Worm (Caenorhabditis elegans) whole organism, mixed stage, embryonic: ENCODE results near the gene aman-2.

Experiments
- snpc-4 ChIP-seq: fragments of 150-350 bp; optimal IDR thresholded peaks from 2 replicates; lab custom pipeline; 2014; ENCODE audit warnings: missing biosample characterization, missing genetic modification characterization
- unc-62 ChIP-seq: fragments of 150-350 bp; optimal IDR thresholded peaks from 2 replicates; lab custom pipeline; 2014; ENCODE audit warnings: missing biosample characterization, missing genetic modification reagents, missing genetic modification characterization

DNA sequence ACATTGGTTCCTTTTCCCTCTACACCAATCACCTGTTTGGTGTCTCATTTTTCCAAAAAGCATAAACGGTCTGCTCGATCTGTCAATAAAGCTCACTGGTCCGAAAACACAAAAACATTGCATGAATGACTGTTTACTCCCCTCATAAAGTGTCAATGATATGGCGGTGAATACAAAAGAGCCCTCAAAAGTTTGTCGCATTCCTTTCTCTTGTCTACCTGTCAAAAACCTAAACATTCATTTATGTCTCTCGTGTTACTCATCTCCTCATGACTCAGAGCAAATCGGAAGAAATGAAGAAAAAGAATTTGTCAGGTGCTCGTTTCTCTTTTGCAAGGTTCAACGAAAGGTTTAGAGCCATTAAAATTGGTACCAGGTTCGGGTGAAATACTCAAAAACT is 18.2 kb upstream of the aman-2 start:
- TF ChIP-seq unc-62 (no peak), snpc-4 (tag; lab: Kevin White, UChicago) (no peak)
